Fruit fly (Drosophila melanogaster): ENCODE measurements around the gene red.

The red gene

DNA sequence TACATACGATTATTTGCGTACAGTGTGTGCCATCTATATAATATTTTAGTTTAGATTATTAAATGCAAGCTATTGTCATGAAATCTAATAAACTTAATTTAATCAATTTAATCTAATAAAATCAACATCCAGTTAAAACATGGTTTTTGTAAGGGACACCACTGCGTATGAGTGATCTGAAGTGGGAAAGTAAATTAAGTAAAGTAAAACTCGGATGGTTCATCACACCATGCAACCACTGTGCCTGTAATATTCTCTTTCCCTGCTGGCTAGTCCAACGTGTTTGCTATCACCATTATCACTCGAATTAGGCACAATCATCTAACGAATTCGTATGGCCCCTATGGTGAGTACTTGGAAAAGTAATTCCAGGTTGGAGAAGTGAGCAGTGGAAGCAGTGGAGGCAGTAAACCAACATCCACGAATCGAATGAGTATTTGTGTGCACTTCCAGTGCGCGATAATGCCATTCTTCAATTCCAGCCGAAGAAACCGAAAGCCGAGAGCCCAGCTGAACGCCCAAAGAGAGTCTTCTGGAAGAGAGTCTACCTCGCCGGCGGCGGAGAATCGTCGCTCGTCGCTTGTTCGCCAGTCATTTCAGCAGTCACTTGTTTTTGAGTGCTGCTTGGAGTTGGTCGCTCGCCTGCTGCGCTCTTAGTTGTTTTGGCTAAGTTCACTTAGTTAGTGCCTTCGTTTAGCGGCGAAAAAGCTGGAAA lies at the start of gene red:
Gene red (plus strand): TSS at position 403 of the 715 bp plus-strand sequence.
- TF ChIP-seq CG8478 (optimal IDR thresholded peaks at IDR 0.05): no peak

DNA sequence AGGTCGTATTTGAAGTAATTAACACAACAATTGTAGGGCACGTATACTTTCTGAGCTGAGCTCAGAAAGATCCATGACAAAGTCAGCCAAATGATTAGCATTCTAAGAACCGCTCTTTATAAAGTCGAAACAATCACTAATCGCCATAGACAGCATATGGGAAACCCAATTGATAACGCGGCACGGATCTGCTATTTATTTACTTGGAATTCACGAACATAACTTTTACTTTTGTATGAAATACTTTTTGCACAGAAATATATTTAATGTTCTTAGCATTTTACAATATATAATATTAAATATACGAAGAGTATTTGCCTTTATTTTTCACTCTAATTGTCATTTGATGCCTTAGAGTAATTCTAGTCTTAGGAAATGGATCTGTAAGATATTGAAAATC lies 44.3 kb upstream of the red start, which contains the start of gene CG43291:
Gene CG43291 (minus strand): TSS at position 101 of the 400 bp plus-strand sequence.
- TF ChIP-seq Dll (optimal IDR thresholded peaks at IDR 0.05): no peak
- no peak for TF ChIP-seq pan (optimal IDR thresholded peaks at IDR 0.05)
- no peak for TF ChIP-seq usp (GFP tag; optimal IDR thresholded peaks at IDR 0.05)
- no peak for TF ChIP-seq CG8478 (optimal IDR thresholded peaks at IDR 0.05)
- TF ChIP-seq EcR (GFP tag; optimal IDR thresholded peaks at IDR 0.05): no peak
- TF ChIP-seq psq (optimal IDR thresholded peaks at IDR 0.05): no peak

DNA sequence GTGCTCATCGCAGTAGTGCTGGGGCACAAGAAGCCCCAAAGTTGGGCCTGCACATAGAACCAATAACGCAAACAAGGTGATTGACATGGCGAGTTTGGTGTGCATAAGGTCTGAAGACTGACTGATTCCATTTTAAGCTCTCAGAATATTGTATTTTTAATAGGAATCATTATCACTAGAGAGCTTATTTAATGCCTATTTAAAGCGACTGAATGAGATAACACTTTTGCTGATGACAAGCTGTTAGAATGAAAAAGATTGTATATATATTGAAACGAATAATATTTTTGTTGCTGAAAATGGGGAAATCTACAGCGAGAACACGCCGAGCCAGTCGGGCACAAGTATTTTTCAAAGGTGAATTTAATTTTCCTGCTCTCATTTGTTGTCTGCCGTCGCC lies 43.5 kb upstream of the red start, which contains the start of gene CG9616:
Gene CG9616 (minus strand): TSS at position 101 of the 400 bp plus-strand sequence.
- no peak for TF ChIP-seq CG8478 (optimal IDR thresholded peaks at IDR 0.05)
- TF ChIP-seq psq (optimal IDR thresholded peaks at IDR 0.05): no peak
- no peak for TF ChIP-seq Dll (optimal IDR thresholded peaks at IDR 0.05)
- no peak for TF ChIP-seq pan (optimal IDR thresholded peaks at IDR 0.05)
- no peak for TF ChIP-seq EcR (GFP tag; optimal IDR thresholded peaks at IDR 0.05)
- TF ChIP-seq usp (GFP tag; optimal IDR thresholded peaks at IDR 0.05): no peak

DNA sequence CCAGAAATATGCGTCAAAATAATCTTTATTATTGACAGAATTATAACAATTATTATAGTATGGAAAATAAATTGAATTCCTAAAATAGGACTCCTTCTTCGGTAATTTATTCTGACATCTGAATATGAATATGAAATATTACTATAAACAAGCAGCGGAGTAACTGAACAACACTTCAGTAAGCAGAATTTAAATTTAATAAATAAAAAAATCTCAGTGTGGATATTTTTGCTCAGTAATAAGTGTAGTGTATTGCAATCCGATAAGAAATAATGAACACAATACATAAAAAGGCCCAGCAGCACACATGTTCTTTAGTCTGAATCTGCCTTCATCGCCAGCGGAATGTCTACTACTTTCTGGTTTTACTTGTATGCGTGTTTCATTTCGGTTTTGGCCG lies 33.1 kb upstream of the red start, which contains the start of gene CG43179:
Gene CG43179 (plus strand): TSS at position 301 of the 400 bp plus-strand sequence.
- TF ChIP-seq Dll (optimal IDR thresholded peaks at IDR 0.05) (no peak), psq (optimal IDR thresholded peaks at IDR 0.05) (no peak), pan (optimal IDR thresholded peaks at IDR 0.05) (no peak), CG8478 (optimal IDR thresholded peaks at IDR 0.05) (no peak), EcR (GFP tag; optimal IDR thresholded peaks at IDR 0.05) (no peak), usp (GFP tag; optimal IDR thresholded peaks at IDR 0.05) (no peak)

DNA sequence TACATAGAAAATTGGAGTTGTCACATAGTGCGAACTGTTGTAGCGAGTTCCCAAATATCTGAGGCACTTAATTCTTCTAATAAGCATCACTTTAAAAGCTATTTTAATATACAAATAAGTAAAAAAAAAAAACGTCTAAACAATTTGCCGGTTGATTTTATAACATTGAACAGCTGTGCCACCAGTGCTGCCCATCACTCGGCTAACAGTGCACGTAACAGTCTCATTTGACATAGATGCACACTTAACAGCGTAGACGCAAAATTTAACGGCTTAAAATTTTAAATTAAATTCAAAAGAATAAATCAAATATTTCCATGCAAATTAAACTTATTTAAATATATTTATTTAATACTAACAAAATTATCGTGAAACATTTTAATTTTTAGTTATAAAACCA lies 29.1 kb upstream of the red start, which contains the start of gene MetRS-m:
Gene MetRS-m (minus strand): TSS at position 171 of the 400 bp plus-strand sequence.
- no peak for TF ChIP-seq psq (optimal IDR thresholded peaks at IDR 0.05)
- TF ChIP-seq CG8478 (optimal IDR thresholded peaks at IDR 0.05): no peak
- no peak for TF ChIP-seq pan (optimal IDR thresholded peaks at IDR 0.05)
- no peak for TF ChIP-seq usp (GFP tag; optimal IDR thresholded peaks at IDR 0.05)
- TF ChIP-seq EcR (GFP tag; optimal IDR thresholded peaks at IDR 0.05): no peak
- no peak for TF ChIP-seq Dll (optimal IDR thresholded peaks at IDR 0.05)

DNA sequence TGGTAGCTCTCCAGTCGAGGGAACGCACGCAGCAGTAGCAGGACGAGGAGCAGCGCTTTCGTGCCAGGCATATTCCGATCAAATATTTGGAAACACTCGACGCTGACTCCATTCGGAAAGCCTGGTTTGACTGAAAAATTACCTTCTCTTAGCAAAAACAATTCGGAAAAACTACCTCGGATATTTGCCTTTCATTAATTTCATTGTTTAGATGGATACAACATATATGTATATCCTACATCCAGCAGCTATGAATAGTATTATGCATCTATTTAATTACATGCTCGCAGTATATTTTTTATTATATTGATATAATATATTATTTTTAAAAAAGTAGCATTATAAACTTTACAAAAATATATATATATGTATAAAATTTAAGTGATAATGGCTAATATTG lies 27.8 kb upstream of the red start, which contains the start of gene CG14840:
Gene CG14840 (minus strand): TSS at position 101 of the 400 bp plus-strand sequence.
- TF ChIP-seq psq (optimal IDR thresholded peaks at IDR 0.05) (no peak), CG8478 (optimal IDR thresholded peaks at IDR 0.05) (no peak), EcR (GFP tag; optimal IDR thresholded peaks at IDR 0.05) (no peak), pan (optimal IDR thresholded peaks at IDR 0.05) (no peak), usp (GFP tag; optimal IDR thresholded peaks at IDR 0.05) (no peak), Dll (optimal IDR thresholded peaks at IDR 0.05) (no peak)

DNA sequence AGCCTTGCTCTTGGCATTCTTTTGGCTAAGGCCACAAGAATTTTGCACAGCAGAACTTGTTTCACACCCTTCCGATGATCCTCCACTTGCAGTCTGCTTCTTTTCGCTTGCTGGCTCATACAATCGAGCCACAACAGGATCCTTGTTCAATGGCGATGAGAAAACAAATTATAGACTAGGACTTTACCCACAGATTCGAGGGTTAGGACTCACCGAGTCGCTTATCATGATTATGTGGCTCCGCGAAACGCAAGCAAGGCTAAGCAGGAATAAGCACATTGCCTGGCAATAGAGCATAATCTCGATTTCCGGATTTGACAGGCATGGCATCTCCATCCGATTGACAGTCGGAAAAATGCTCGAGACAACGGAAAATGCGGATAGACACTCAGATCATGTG lies 26.8 kb upstream of the red start, which contains the start of the genes CG14839 and CG14841:
Gene CG14839 (plus strand): TSS at position 301 of the 400 bp plus-strand sequence.
Gene CG14841 (minus strand): TSS at position 332 of the 400 bp plus-strand sequence.
- no peak for TF ChIP-seq usp (GFP tag; optimal IDR thresholded peaks at IDR 0.05)
- no peak for TF ChIP-seq pan (optimal IDR thresholded peaks at IDR 0.05)
- TF ChIP-seq EcR (GFP tag; optimal IDR thresholded peaks at IDR 0.05): no peak
- TF ChIP-seq CG8478 (optimal IDR thresholded peaks at IDR 0.05): no peak
- TF ChIP-seq psq (optimal IDR thresholded peaks at IDR 0.05): no peak
- no peak for TF ChIP-seq Dll (optimal IDR thresholded peaks at IDR 0.05)

DNA sequence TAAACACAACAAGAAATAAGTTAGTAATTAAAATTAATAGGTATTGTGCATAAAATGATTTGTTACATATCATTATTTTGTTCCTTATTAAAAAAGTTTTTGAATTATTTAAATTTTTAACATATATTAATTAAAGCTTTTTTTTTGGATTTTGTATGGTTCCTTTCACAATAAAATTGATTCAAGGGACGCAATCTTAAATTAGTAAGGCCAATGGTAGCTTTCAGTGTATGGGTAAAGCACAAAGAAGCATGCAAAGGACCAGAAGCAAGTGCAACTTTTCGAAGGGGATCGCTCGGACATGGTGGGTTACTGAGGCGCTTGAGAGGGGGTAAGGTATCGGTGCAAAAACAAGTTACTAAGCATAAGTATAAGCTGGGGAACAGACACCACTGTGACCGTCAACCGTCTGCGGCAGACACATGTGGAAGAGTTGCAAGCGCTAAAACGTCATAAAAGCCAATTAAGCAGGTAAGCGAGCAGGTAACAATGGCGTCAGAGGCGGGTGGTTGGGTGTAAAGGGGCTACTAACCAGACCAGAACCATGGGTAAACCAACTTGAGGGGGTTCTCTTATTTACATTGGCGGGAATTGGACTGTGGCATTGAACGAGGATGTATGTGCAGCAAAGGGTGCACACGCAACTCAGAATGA lies 13.2 kb upstream of the red start:
- TF ChIP-seq psq (optimal IDR thresholded peaks at IDR 0.05): no peak
- TF ChIP-seq Dll (optimal IDR thresholded peaks at IDR 0.05): peak; percentile 56
- TF ChIP-seq CG8478 (optimal IDR thresholded peaks at IDR 0.05): no peak

DNA sequence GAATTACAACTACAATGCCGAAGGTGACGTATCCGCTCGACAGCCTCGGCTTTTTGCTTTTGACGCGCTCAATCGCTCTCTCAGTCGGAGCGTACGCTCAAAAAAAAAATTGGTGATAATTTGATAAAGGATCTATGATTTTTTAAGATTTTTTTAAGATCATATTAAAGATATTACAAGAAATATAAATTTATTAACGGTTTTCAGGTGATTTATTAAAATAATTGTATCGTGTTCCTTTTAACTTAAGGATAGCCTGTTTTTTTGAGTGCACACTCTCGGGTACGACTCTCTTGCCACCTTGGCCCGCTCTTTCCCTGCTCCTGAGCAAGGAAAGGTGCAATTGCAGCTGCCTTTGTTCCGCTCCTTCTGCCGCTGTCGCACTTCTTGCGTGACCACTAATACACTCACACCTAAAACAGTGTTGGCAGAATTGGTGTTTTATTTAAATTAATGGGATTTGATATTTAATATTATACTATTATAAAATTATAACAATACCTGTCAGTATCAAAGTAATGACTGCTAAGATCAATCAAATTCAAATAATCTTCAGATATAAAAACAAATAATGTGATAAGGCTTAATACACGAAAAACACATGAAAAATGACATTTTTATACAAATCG lies 10.9 kb upstream of the red start:
- TF ChIP-seq usp (GFP tag; optimal IDR thresholded peaks at IDR 0.05) (no peak), Dll (optimal IDR thresholded peaks at IDR 0.05) (no peak), EcR (GFP tag; optimal IDR thresholded peaks at IDR 0.05) (no peak), psq (optimal IDR thresholded peaks at IDR 0.05) (no peak), pan (optimal IDR thresholded peaks at IDR 0.05) (no peak)

DNA sequence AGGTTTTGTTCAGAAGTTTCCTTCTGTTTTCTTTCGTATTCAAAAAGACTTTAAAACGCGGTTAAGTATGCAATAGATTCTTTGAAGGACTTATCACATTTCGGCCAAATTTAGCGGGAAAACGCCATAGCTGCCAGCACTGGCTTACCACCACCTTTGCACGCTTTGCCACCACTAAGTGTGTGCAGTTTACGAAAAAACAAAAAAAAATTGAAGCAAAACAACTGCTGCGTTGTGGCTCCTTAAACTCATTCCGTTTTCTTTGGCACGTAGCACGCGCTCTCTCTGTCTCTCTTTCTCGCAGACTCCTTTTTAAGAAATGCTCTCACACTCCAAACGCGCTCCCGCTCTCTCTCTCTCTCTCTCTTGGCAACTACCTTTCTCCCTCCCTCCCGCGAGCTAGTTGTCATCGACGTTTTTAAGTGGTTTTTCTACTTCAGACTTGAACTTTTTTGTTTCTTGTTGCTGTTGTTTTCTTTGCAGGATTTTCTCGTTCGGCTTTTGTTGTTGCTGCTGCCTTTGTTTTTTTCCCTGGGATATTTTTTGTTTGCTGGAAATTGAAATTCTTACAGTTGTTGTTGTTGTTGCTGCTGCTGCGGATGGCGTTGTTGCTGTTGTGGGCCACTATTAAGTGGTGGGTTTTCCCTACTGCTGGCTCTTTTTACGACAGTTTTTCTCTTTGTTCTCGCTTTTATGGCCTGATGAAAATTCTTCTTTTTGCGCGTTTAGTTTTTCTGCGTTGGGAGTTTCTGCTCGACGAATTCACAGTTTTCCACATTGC lies 10.2 kb upstream of the red start:
- TF ChIP-seq psq (optimal IDR thresholded peaks at IDR 0.05) (no peak), Dll (optimal IDR thresholded peaks at IDR 0.05) (peak; percentile 67)

DNA sequence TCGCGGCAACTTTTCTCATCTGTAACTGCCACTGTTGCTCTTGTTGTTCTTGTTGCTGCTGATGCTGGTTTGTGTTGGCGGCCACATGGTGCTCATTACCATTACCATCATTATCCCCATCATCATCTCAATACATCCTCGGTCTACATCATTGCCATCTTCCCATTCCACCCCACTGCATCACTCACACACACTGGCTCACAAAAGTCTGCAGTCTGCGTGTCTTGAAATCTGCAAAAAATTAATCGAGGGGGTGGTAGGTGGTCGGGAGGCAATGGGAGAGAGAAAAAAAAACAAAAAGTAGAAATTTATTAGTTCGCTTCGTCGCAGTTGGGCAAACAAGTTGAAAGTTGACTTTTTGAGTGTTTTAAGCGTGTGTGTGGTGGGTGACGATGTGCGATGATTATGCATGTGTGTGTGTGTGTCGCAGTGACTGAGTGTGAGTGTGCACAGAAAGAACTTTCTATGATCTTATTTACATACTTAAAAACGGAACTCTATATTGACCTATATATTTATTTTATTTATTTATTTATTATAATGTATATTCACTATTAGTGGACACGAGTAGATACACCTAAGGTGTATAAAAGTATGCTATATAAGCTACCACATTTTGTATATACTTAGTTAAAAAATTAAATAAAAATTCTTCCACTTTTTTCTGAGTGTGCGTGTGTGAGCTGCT lies 9.4 kb upstream of the red start:
- TF ChIP-seq EcR (GFP tag; optimal IDR thresholded peaks at IDR 0.05): no peak
- no peak for TF ChIP-seq psq (optimal IDR thresholded peaks at IDR 0.05)
- TF ChIP-seq Dll (optimal IDR thresholded peaks at IDR 0.05): no peak
- TF ChIP-seq CG8478 (optimal IDR thresholded peaks at IDR 0.05): no peak
- TF ChIP-seq usp (GFP tag; optimal IDR thresholded peaks at IDR 0.05): no peak
- TF ChIP-seq pan (optimal IDR thresholded peaks at IDR 0.05): no peak
